Worm (Caenorhabditis elegans) whole organism, mixed stage, embryonic: ENCODE measurements around the gene ZK757.2.

Experiments used
- ces-1 ChIP-seq: fragments of 150-350 bp; optimal IDR thresholded peaks from 2 replicates; lab custom pipeline; 2014; ENCODE audit warnings: missing biosample characterization, missing genetic modification reagents, missing genetic modification characterization
- lin-13 ChIP-seq: fragments of 150-350 bp; optimal IDR thresholded peaks from 2 replicates; lab custom pipeline; 2014; ENCODE audit warnings: missing biosample characterization, missing genetic modification characterization
- nhr-28 ChIP-seq: fragments of 150-350 bp; optimal IDR thresholded peaks from 2 replicates; lab custom pipeline; 2014; ENCODE audit warnings: missing biosample characterization, missing genetic modification characterization
- nhr-76 ChIP-seq: sonication (generic microtip); optimal IDR thresholded peaks from 2 replicates; lab custom pipeline; 2017; ENCODE audit warnings: missing biosample characterization, missing genetic modification characterization
- unc-120 ChIP-seq: sonication (generic microtip); optimal IDR thresholded peaks from 2 replicates; lab custom pipeline; 2017; ENCODE audit warnings: missing genetic modification characterization, missing compliant biosample characterization; ENCODE audit not compliant: poor library complexity, severe bottlenecking
- unc-39 ChIP-seq: fragments of 150-350 bp; optimal IDR thresholded peaks from 2 replicates; lab custom pipeline; 2014; ENCODE audit warnings: missing biosample characterization, missing genetic modification characterization
- unc-62 ChIP-seq: fragments of 150-350 bp; optimal IDR thresholded peaks from 2 replicates; lab custom pipeline; 2014; ENCODE audit warnings: missing biosample characterization, missing genetic modification reagents, missing genetic modification characterization
- ztf-11 ChIP-seq: fragments of 150-350 bp; optimal IDR thresholded peaks from 2 replicates; lab custom pipeline; 2014; ENCODE audit warnings: missing biosample characterization, missing genetic modification characterization

- TF ChIP-seq unc-62 (GFP tag; lab: Kevin White, UChicago) (no peak), lin-13 (no peak), ztf-11 (tag; lab: Kevin White, UChicago) (no peak), nhr-28 (tag; lab: Kevin White, UChicago) (no peak), unc-120 (tag; lab: Kevin White, UChicago) (no peak), nhr-76 (tag; lab: Kevin White, UChicago) (no peak), ces-1 (GFP tag; lab: Kevin White, UChicago) (no peak), unc-39 (no peak)
These were observed 35.0 kb upstream of the ZK757.2 start, which contains the start of gene cbp-3 for ce11 chrIII:9913722-9914121.
